Fruit fly (Drosophila melanogaster) whole organism, adult: ENCODE results near the gene CG17746.
A peak's percentile ranks its signal among the peaks of the same experiment; 100 is the strongest.

Experiments
- CG11617 ChIP-seq: fragments of 200-800 bp; sonication (Bioruptor generic); optimal IDR thresholded peaks from 2 replicates; lab custom pipeline; 2017; ENCODE audit warnings: mild to moderate bottlenecking, missing biosample characterization, missing genetic modification reagents, missing genetic modification characterization
- CG12768 ChIP-seq: fragments of 200-800 bp; sonication (Bioruptor generic); optimal IDR thresholded peaks from 2 replicates; lab custom pipeline; 2017; ENCODE audit warnings: missing biosample characterization, missing genetic modification characterization, mild to moderate bottlenecking, moderate library complexity, missing genetic modification reagents
- CG14711 ChIP-seq: fragments of 200-800 bp; sonication (Bioruptor generic); optimal IDR thresholded peaks from 2 replicates; lab custom pipeline; 2018; ENCODE audit warnings: missing biosample characterization, mild to moderate bottlenecking, missing genetic modification characterization, moderate library complexity
- CG1620 ChIP-seq: fragments of 200-800 bp; sonication (Bioruptor generic); optimal IDR thresholded peaks from 2 replicates; lab custom pipeline; 2016; ENCODE audit warnings: missing biosample characterization, missing genetic modification characterization
- CG33017 ChIP-seq: fragments of 200-800 bp; sonication (Bioruptor generic); optimal IDR thresholded peaks from 2 replicates; lab custom pipeline; 2018; ENCODE audit warnings: missing biosample characterization, mild to moderate bottlenecking, missing genetic modification characterization, moderate library complexity
- CG5204 ChIP-seq: fragments of 200-800 bp; sonication (Bioruptor generic); optimal IDR thresholded peaks from 2 replicates; lab custom pipeline; 2016; ENCODE audit warnings: missing biosample characterization, missing genetic modification characterization
- CG7045 ChIP-seq: fragments of 200-800 bp; sonication (Bioruptor generic); optimal IDR thresholded peaks from 2 replicates; lab custom pipeline; 2017; ENCODE audit warnings: missing biosample characterization, mild to moderate bottlenecking, missing genetic modification characterization
- CG7101 ChIP-seq: fragments of 200-800 bp; sonication (Bioruptor generic); optimal IDR thresholded peaks from 2 replicates; lab custom pipeline; 2018; ENCODE audit warnings: missing biosample characterization, mild to moderate bottlenecking, missing genetic modification characterization, moderate library complexity
- Clk ChIP-seq: fragments of 200-800 bp; sonication (Bioruptor generic); optimal IDR thresholded peaks from 2 replicates; lab custom pipeline; 2017; ENCODE audit warnings: missing biosample characterization, missing genetic modification characterization
- Crg-1 ChIP-seq: fragments of 200-800 bp; sonication (Bioruptor generic); optimal IDR thresholded peaks from 2 replicates; lab custom pipeline; 2016; ENCODE audit warnings: missing biosample characterization, missing genetic modification characterization
- Hr96 ChIP-seq: fragments of 200-800 bp; sonication (Bioruptor generic); optimal IDR thresholded peaks from 2 replicates; lab custom pipeline; 2016; ENCODE audit warnings: missing biosample characterization, missing genetic modification characterization
- Mnt ChIP-seq: fragments of 200-800 bp; sonication (Bioruptor generic); optimal IDR thresholded peaks from 2 replicates; lab custom pipeline; 2016; ENCODE audit warnings: missing biosample characterization, mild to moderate bottlenecking, missing genetic modification characterization
- bab1 ChIP-seq: fragments of 200-800 bp; sonication (Bioruptor generic); optimal IDR thresholded peaks from 3 replicates; lab custom pipeline; 2019; ENCODE audit warnings: missing biosample characterization, mild to moderate bottlenecking, missing genetic modification characterization, moderate library complexity
- cic ChIP-seq: fragments of 200-800 bp; sonication (Bioruptor generic); optimal IDR thresholded peaks from 2 replicates; lab custom pipeline; 2017; ENCODE audit warnings: missing biosample characterization, mild to moderate bottlenecking, missing genetic modification characterization, moderate library complexity
- cnc ChIP-seq, 2 experiments: fragments of >200 bp; optimal IDR thresholded peaks; 2 replicates each; lab custom pipeline; 2017
- kay ChIP-seq: fragments of 200-800 bp; sonication (Bioruptor generic); peaks from one replicate; lab custom pipeline; 2016; ENCODE audit warnings: missing biosample characterization, missing genetic modification characterization, borderline replicate concordance
- ovo ChIP-seq: fragments of 200-800 bp; sonication (Bioruptor generic); optimal IDR thresholded peaks from 2 replicates; lab custom pipeline; 2016; ENCODE audit warnings: missing biosample characterization, missing genetic modification characterization
- pad ChIP-seq: fragments of 200-800 bp; sonication (Bioruptor generic); optimal IDR thresholded peaks from 3 replicates; lab custom pipeline; 2017; ENCODE audit warnings: missing biosample characterization, missing genetic modification characterization, mild to moderate bottlenecking, moderate library complexity, missing genetic modification reagents
- tj ChIP-seq: fragments of 200-800 bp; sonication (Bioruptor generic); optimal IDR thresholded peaks from 3 replicates; lab custom pipeline; 2017; ENCODE audit warnings: missing biosample characterization, mild to moderate bottlenecking, missing genetic modification characterization, moderate library complexity
- toe ChIP-seq: fragments of 200-800 bp; sonication (Bioruptor generic); optimal IDR thresholded peaks from 2 replicates; lab custom pipeline; 2016; ENCODE audit warnings: missing biosample characterization, missing genetic modification characterization

CG17746 gene

dm6 chr3L:3205349-3205748, 34.0 kb downstream of the CG17746 start, which contains the start of gene CG32277:
Gene CG32277, minus strand, starts transcription at chr3L:3205449.
- TF ChIP-seq CG12768 (GFP tag; lab: Kevin White, UChicago) (no peak), toe (GFP tag; lab: Kevin White, UChicago) (no peak), CG1620 (GFP tag; lab: Kevin White, UChicago) (no peak), CG5204 (GFP tag; lab: Kevin White, UChicago) (no peak), CG33017 (no peak), cic (GFP tag; lab: Kevin White, UChicago) (no peak), Crg-1 (GFP tag; lab: Kevin White, UChicago) (no peak), cnc (optimal IDR thresholded peaks at IDR 0.05; lab: Kevin White, UChicago) (no peak), CG11617 (GFP tag; lab: Kevin White, UChicago) (no peak), CG7101 (tag; lab: Kevin White, UChicago) (no peak), pad (GFP tag; lab: Kevin White, UChicago) (no peak), Clk (GFP tag; lab: Kevin White, UChicago) (no peak), Mnt (GFP tag; lab: Kevin White, UChicago) (no peak), CG14711 (tag; lab: Kevin White, UChicago) (no peak), kay (GFP tag; lab: Kevin White, UChicago) (no peak), CG7045 (no peak), tj (GFP tag; lab: Kevin White, UChicago) (no peak), ovo (GFP tag; lab: Kevin White, UChicago) (no peak), bab1 (GFP tag; lab: Kevin White, UChicago) (no peak), Hr96 (GFP tag; lab: Kevin White, UChicago) (no peak)

- no peak for TF ChIP-seq CG7101 (tag; lab: Kevin White, UChicago)
- TF ChIP-seq Mnt (GFP tag; lab: Kevin White, UChicago), result no peak
- TF ChIP-seq cic (GFP tag; lab: Kevin White, UChicago), result no peak
- TF ChIP-seq CG1620 (GFP tag; lab: Kevin White, UChicago), result no peak
- no peak for TF ChIP-seq CG7045
- TF ChIP-seq Crg-1 (GFP tag; lab: Kevin White, UChicago), result no peak
- no peak for TF ChIP-seq toe (GFP tag; lab: Kevin White, UChicago)
- no peak for TF ChIP-seq Hr96 (GFP tag; lab: Kevin White, UChicago)
- TF ChIP-seq kay (GFP tag; lab: Kevin White, UChicago), result no peak
Measured at dm6 chr3L:3204348-3204747, 35.0 kb downstream of the CG17746 start, which contains the start of gene CG33159. Gene CG33159, minus strand, starts transcription at chr3L:3204448.

- TF ChIP-seq CG12768 (GFP tag; lab: Kevin White, UChicago) (no peak), CG7101 (tag; lab: Kevin White, UChicago) (no peak), CG1620 (GFP tag; lab: Kevin White, UChicago) (no peak), CG33017 (no peak), CG11617 (GFP tag; lab: Kevin White, UChicago) (no peak), cnc (optimal IDR thresholded peaks at IDR 0.05; lab: Kevin White, UChicago) (no peak), ovo (GFP tag; lab: Kevin White, UChicago) (no peak), toe (GFP tag; lab: Kevin White, UChicago) (no peak), CG14711 (tag; lab: Kevin White, UChicago) (no peak), kay (GFP tag; lab: Kevin White, UChicago) (no peak), Hr96 (GFP tag; lab: Kevin White, UChicago) (no peak), CG7045 (no peak), bab1 (GFP tag; lab: Kevin White, UChicago) (no peak), Crg-1 (GFP tag; lab: Kevin White, UChicago) (no peak), pad (GFP tag; lab: Kevin White, UChicago) (no peak), cic (GFP tag; lab: Kevin White, UChicago) (no peak), CG5204 (GFP tag; lab: Kevin White, UChicago) (no peak), Mnt (GFP tag; lab: Kevin White, UChicago) (no peak)
Measured at dm6 chr3L:3203062-3203461, 36.3 kb downstream of the CG17746 start, which contains the start of gene CG32271. Gene CG32271, minus strand, starts transcription at chr3L:3203162.

dm6 chr3L:3198447-3199402, 40.7 kb downstream of the CG17746 start, which contains the start of the genes CG32276 and gry:
Gene CG32276, minus strand, starts transcription at chr3L:3199047.
Gene gry, plus strand, starts transcription at chr3L:3199090.
- TF ChIP-seq pad (GFP tag; lab: Kevin White, UChicago) (peak; percentile 71), Mnt (GFP tag; lab: Kevin White, UChicago) (peak; percentile 90), tj (GFP tag; lab: Kevin White, UChicago) (peak; percentile 65), CG11617 (GFP tag; lab: Kevin White, UChicago) (peak; percentile 87), CG1620 (GFP tag; lab: Kevin White, UChicago) (peak; percentile 82), toe (GFP tag; lab: Kevin White, UChicago) (peak; percentile 93), Hr96 (GFP tag; lab: Kevin White, UChicago) (peak; percentile 87), Crg-1 (GFP tag; lab: Kevin White, UChicago) (peak; percentile 74), ovo (GFP tag; lab: Kevin White, UChicago) (peak; percentile 91), cic (GFP tag; lab: Kevin White, UChicago) (peak; percentile 58), CG7101 (tag; lab: Kevin White, UChicago) (peak; percentile 88), Clk (GFP tag; lab: Kevin White, UChicago) (peak; percentile 49), bab1 (GFP tag; lab: Kevin White, UChicago) (peak; percentile 91), CG7045 (peak; percentile 82), CG5204 (GFP tag; lab: Kevin White, UChicago) (peak; percentile 82), CG12768 (GFP tag; lab: Kevin White, UChicago) (peak; percentile 78), kay (GFP tag; lab: Kevin White, UChicago) (no peak), CG14711 (tag; lab: Kevin White, UChicago) (peak; percentile 81), cnc (optimal IDR thresholded peaks at IDR 0.05; lab: Kevin White, UChicago) (no peak), CG33017 (peak; percentile 62)
